Worm (Caenorhabditis elegans) whole organism, L2 larva: Measurements from ENCODE around the gene ZC404.1.

Experiments
- C34F6.9 ChIP-seq: fragments of 150-350 bp; optimal IDR thresholded peaks from 2 replicates; lab custom pipeline; 2014; ENCODE audit warnings: missing biosample characterization, missing genetic modification characterization
- F13H6.1 ChIP-seq: sonication (generic microtip); optimal IDR thresholded peaks from 2 replicates; lab custom pipeline; 2016; ENCODE audit warnings: missing genetic modification characterization, missing compliant biosample characterization
- R02D3.7 ChIP-seq: fragments of 150-350 bp; optimal IDR thresholded peaks from 2 replicates; lab custom pipeline; 2014; ENCODE audit warnings: missing biosample characterization, missing genetic modification characterization
- Y55F3AM.14 ChIP-seq: fragments of 200-800 bp; sonication (Bioruptor generic); optimal IDR thresholded peaks from 2 replicates; lab custom pipeline; 2018; ENCODE audit warnings: mild to moderate bottlenecking, missing genetic modification characterization, missing compliant biosample characterization
- ZK546.5 ChIP-seq: sonication (generic microtip); optimal IDR thresholded peaks from 2 replicates; lab custom pipeline; 2017; ENCODE audit warnings: missing biosample characterization, missing genetic modification characterization
- alr-1 ChIP-seq: fragments of 150-350 bp; optimal IDR thresholded peaks from 2 replicates; lab custom pipeline; 2014; ENCODE audit warnings: missing biosample characterization, missing genetic modification characterization
- aly-2 ChIP-seq: fragments of 150-350 bp; optimal IDR thresholded peaks from 2 replicates; lab custom pipeline; 2014; ENCODE audit warnings: missing biosample characterization, missing genetic modification characterization
- ama-1 ChIP-seq: fragments of 150-350 bp; optimal IDR thresholded peaks from 2 replicates; lab custom pipeline; 2018; ENCODE audit warnings: inconsistent platforms
- blmp-1 ChIP-seq: sonication (generic microtip); optimal IDR thresholded peaks from 2 replicates; lab custom pipeline; 2017; ENCODE audit warnings: missing genetic modification characterization, mild to moderate bottlenecking, missing compliant biosample characterization, antibody characterized with exemption, moderate library complexity; ENCODE audit not compliant: insufficient read depth
- ceh-16 ChIP-seq: fragments of 150-350 bp; optimal IDR thresholded peaks from 2 replicates; lab custom pipeline; 2014; ENCODE audit warnings: missing biosample characterization, missing genetic modification characterization
- ceh-82 ChIP-seq: fragments of 150-350 bp; optimal IDR thresholded peaks from 2 replicates; lab custom pipeline; 2014; ENCODE audit warnings: missing biosample characterization, missing genetic modification characterization
- crh-2 ChIP-seq: sonication (generic microtip); optimal IDR thresholded peaks from 2 replicates; lab custom pipeline; 2017; ENCODE audit warnings: missing biosample characterization, missing genetic modification characterization
- egl-27 ChIP-seq: sonication (generic microtip); optimal IDR thresholded peaks from 3 replicates; lab custom pipeline; 2017; ENCODE audit warnings: missing biosample characterization, missing genetic modification reagents, missing genetic modification characterization
- elt-1 ChIP-seq: fragments of 150-350 bp; optimal IDR thresholded peaks from 2 replicates; lab custom pipeline; 2014; ENCODE audit warnings: missing biosample characterization, missing genetic modification characterization
- elt-3 ChIP-seq: sonication (generic microtip); optimal IDR thresholded peaks from 2 replicates; lab custom pipeline; 2017; ENCODE audit warnings: missing biosample characterization, missing genetic modification characterization
- fos-1 ChIP-seq: fragments of 150-350 bp; optimal IDR thresholded peaks from 2 replicates; lab custom pipeline; 2014; ENCODE audit warnings: missing biosample characterization, missing genetic modification characterization
- lin-11 ChIP-seq: fragments of 150-350 bp; sonication (generic microtip); optimal IDR thresholded peaks from 2 replicates; lab custom pipeline; 2014; ENCODE audit warnings: missing biosample characterization, missing genetic modification characterization, inconsistent platforms, mixed read lengths
- lin-13 ChIP-seq: fragments of 150-350 bp; optimal IDR thresholded peaks from 2 replicates; lab custom pipeline; 2014; ENCODE audit warnings: missing biosample characterization, missing genetic modification reagents, missing genetic modification characterization
- lin-39 ChIP-seq: fragments of 150-350 bp; optimal IDR thresholded peaks from 2 replicates; lab custom pipeline; 2014; ENCODE audit warnings: missing biosample characterization, missing genetic modification reagents, missing genetic modification characterization
- lsy-2 ChIP-seq, 2 experiments: fragments of 150-350 bp in 1 of 2; sonication (generic microtip) in 1 of 2; optimal IDR thresholded peaks; 2 replicates each; lab custom pipeline; 2014 to 2017; ENCODE audit warnings: missing biosample characterization in 2 of 2, missing genetic modification characterization in 2 of 2
- mab-5 ChIP-seq: fragments of 150-350 bp; optimal IDR thresholded peaks from 2 replicates; lab custom pipeline; 2014; ENCODE audit warnings: missing biosample characterization, missing genetic modification characterization
- mbf-1 ChIP-seq: sonication (generic microtip); optimal IDR thresholded peaks from 2 replicates; lab custom pipeline; 2017; ENCODE audit warnings: missing biosample characterization, missing genetic modification characterization
- mdl-1 ChIP-seq, 2 experiments: fragments of 150-350 bp in 1 of 2; sonication (generic microtip) in 1 of 2; optimal IDR thresholded peaks; 2 replicates each; lab custom pipeline; 2017; ENCODE audit warnings: missing biosample characterization in 2 of 2, missing genetic modification characterization in 2 of 2
- nhr-10 ChIP-seq: sonication (generic microtip); optimal IDR thresholded peaks from 2 replicates; lab custom pipeline; 2017; ENCODE audit warnings: missing biosample characterization, missing genetic modification characterization
- nhr-11 ChIP-seq: fragments of 150-350 bp; optimal IDR thresholded peaks from 2 replicates; lab custom pipeline; 2014; ENCODE audit warnings: missing biosample characterization, missing genetic modification characterization
- nhr-12 ChIP-seq: fragments of 150-350 bp; optimal IDR thresholded peaks from 2 replicates; lab custom pipeline; 2014; ENCODE audit warnings: missing biosample characterization, missing genetic modification characterization
- nhr-129 ChIP-seq: fragments of 150-350 bp; optimal IDR thresholded peaks from 2 replicates; lab custom pipeline; 2014; ENCODE audit warnings: missing biosample characterization, missing genetic modification characterization
- nhr-21 ChIP-seq: fragments of 150-350 bp; optimal IDR thresholded peaks from 2 replicates; lab custom pipeline; 2014; ENCODE audit warnings: missing biosample characterization, missing genetic modification characterization
- nhr-23 ChIP-seq: fragments of 150-350 bp; optimal IDR thresholded peaks from 2 replicates; lab custom pipeline; 2014; ENCODE audit warnings: missing biosample characterization, missing genetic modification reagents, missing genetic modification characterization
- nhr-237 ChIP-seq: fragments of 150-350 bp; optimal IDR thresholded peaks from 2 replicates; lab custom pipeline; 2014; ENCODE audit warnings: missing biosample characterization, missing genetic modification characterization
- nhr-25 ChIP-seq: fragments of 150-350 bp; sonication (generic microtip); optimal IDR thresholded peaks from 3 replicates; lab custom pipeline; 2014; ENCODE audit warnings: missing biosample characterization, missing genetic modification characterization
- nhr-6 ChIP-seq: fragments of 150-350 bp; optimal IDR thresholded peaks from 2 replicates; lab custom pipeline; 2014; ENCODE audit warnings: missing biosample characterization, missing genetic modification characterization
- nhr-77 ChIP-seq: fragments of 150-350 bp; optimal IDR thresholded peaks from 2 replicates; lab custom pipeline; 2014; ENCODE audit warnings: missing biosample characterization, missing genetic modification characterization
- sem-4 ChIP-seq: fragments of 150-350 bp; optimal IDR thresholded peaks from 2 replicates; lab custom pipeline; 2014; ENCODE audit warnings: missing biosample characterization, missing genetic modification reagents, missing genetic modification characterization
- skn-1 ChIP-seq: sonication (generic microtip); optimal IDR thresholded peaks from 2 replicates; lab custom pipeline; 2017; ENCODE audit warnings: missing biosample characterization, missing genetic modification characterization
- sma-3 ChIP-seq: sonication (generic microtip); optimal IDR thresholded peaks from 2 replicates; lab custom pipeline; 2016; ENCODE audit warnings: missing genetic modification reagents, missing genetic modification characterization, missing compliant biosample characterization
- sma-9 ChIP-seq, 2 experiments: fragments of 150-350 bp in 1 of 2; sonication (generic microtip) in 1 of 2; optimal IDR thresholded peaks; 2 replicates each; lab custom pipeline; 2014 to 2016; ENCODE audit warnings: missing genetic modification characterization in 2 of 2, mild to moderate bottlenecking in 1 of 2, missing biosample characterization in 1 of 2, missing compliant biosample characterization in 1 of 2, missing genetic modification reagents in 1 of 2, moderate library complexity in 1 of 2
- unc-55 ChIP-seq: fragments of 150-350 bp; sonication (generic microtip); optimal IDR thresholded peaks from 3 replicates; lab custom pipeline; 2014; ENCODE audit warnings: missing biosample characterization, missing genetic modification reagents, missing genetic modification characterization
- unc-62 ChIP-seq: fragments of 150-350 bp; optimal IDR thresholded peaks from 2 replicates; lab custom pipeline; 2014; ENCODE audit warnings: missing biosample characterization, missing genetic modification reagents, missing genetic modification characterization
- zag-1 ChIP-seq: fragments of 150-350 bp; optimal IDR thresholded peaks from 2 replicates; lab custom pipeline; 2014; ENCODE audit warnings: missing biosample characterization, missing genetic modification characterization
- ztf-1 ChIP-seq: fragments of 200-800 bp; sonication (Bioruptor generic); conservative IDR thresholded peaks from 2 replicates; pipeline ENCODE4 v1.3.6; 2022; ENCODE audit warnings: missing genetic modification characterization, missing compliant biosample characterization
- ztf-11 ChIP-seq: sonication (generic microtip); optimal IDR thresholded peaks from 2 replicates; lab custom pipeline; 2017; ENCODE audit warnings: missing biosample characterization, missing genetic modification characterization
- ztf-4 ChIP-seq: fragments of 150-350 bp; optimal IDR thresholded peaks from 2 replicates; lab custom pipeline; 2014; ENCODE audit warnings: missing biosample characterization, missing genetic modification characterization

The ZC404.1 gene

ce11 chrV:6780676-6781075 lies 13.3 kb upstream of the ZC404.1 start:
- TF ChIP-seq alr-1 (tag; lab: Kevin White, UChicago) (no peak), Y55F3AM.14 (GFP tag; lab: Kevin White, UChicago) (no peak), ztf-1 (no peak), elt-3 (tag; lab: Kevin White, UChicago) (no peak)

ce11 chrV:6782260-6782659 lies 11.7 kb upstream of the ZC404.1 start:
- TF ChIP-seq ZK546.5 (tag; lab: Kevin White, UChicago) = no peak
- TF ChIP-seq nhr-6 (tag; lab: Kevin White, UChicago) = no peak
- TF ChIP-seq lsy-2 (tag; optimal IDR thresholded peaks at IDR 0.05; lab: Kevin White, UChicago) = no peak
- TF ChIP-seq, all 48 proteins: peak for 0

- TF ChIP-seq egl-27 (tag; lab: Kevin White, UChicago) = no peak
- TF ChIP-seq ceh-82 (tag; lab: Kevin White, UChicago) = no peak
- TF ChIP-seq nhr-6 (tag; lab: Kevin White, UChicago) = no peak
- no peak for TF ChIP-seq nhr-10 (tag; lab: Kevin White, UChicago)
- TF ChIP-seq ztf-4 (tag; lab: Kevin White, UChicago) = no peak
- TF ChIP-seq unc-62 (GFP tag; lab: Kevin White, UChicago) = no peak
- no peak for TF ChIP-seq lin-13 (GFP tag; lab: Kevin White, UChicago)
- TF ChIP-seq elt-1 (tag; lab: Kevin White, UChicago) = no peak
- no peak for TF ChIP-seq C34F6.9 (tag; lab: Kevin White, UChicago)
- no peak for TF ChIP-seq alr-1 (tag; lab: Kevin White, UChicago)
- no peak for TF ChIP-seq F13H6.1 (tag; lab: Kevin White, UChicago)
Measured at ce11 chrV:6783044-6783625, 10.9 kb upstream of the ZC404.1 start.

DNA sequence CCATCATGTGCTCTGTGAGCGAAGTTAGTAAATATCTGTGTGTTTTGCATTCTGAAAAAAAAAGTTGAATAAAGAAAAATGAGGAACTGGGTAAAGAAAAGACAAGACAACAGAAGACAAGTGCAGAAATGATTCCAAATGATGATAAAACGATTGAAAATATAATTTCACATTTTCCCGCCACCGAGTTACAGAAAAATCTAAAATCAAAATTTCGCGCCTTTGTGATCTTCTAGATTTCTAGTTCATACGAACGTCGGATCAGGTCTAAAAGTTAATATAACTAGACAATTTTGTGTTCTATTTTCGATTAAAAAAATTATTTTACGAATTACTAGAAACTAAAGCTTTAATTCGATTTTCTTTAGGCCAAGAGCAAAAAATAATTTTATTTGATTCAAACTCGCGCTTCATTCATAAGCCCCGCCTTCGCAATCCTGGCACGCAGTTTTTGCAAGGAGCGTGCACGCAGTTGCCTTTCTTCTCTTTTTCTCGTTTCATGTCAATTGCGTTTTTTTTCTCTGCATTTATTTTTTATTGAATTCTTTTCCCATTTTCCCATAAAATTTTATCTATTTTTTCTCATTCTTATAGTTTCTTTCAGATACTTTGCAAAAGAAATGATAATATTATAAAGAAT lies 9.0 kb upstream of the ZC404.1 start, which contains the start of the genes spn-4 and spe-39:
Gene spn-4 (minus strand): TSS at position 51 of the 640 bp plus-strand sequence.
Gene spe-39 (plus strand): TSS at position 599 of the 640 bp plus-strand sequence.
- TF ChIP-seq ZK546.5 (tag; lab: Kevin White, UChicago) (no peak), nhr-23 (tag; lab: Kevin White, UChicago) (no peak), elt-1 (tag; lab: Kevin White, UChicago) (no peak), skn-1 (no peak), nhr-25 (no peak), C34F6.9 (tag; lab: Kevin White, UChicago) (peak; percentile 80), crh-2 (tag; lab: Kevin White, UChicago) (peak; percentile 55), fos-1 (tag; lab: Kevin White, UChicago) (peak; percentile 32), R02D3.7 (peak; percentile 45), nhr-21 (peak; percentile 30), lin-11 (tag; lab: Kevin White, UChicago) (peak; percentile 71), egl-27 (tag; lab: Kevin White, UChicago) (peak; percentile 46), nhr-11 (no peak), zag-1 (peak; percentile 2), alr-1 (tag; lab: Kevin White, UChicago) (no peak), mbf-1 (tag; lab: Kevin White, UChicago) (no peak), mdl-1 (tag; optimal IDR thresholded peaks at IDR 0.05; lab: Kevin White, UChicago) (peak in 1 of 2 experiments; percentile 10), blmp-1 (tag; lab: Kevin White, UChicago) (peak; percentile 24), lsy-2 (tag; optimal IDR thresholded peaks at IDR 0.05; lab: Kevin White, UChicago) (peak; percentile 40 to 84), nhr-6 (tag; lab: Kevin White, UChicago) (no peak), ztf-11 (peak; percentile 25), lin-39 (tag; lab: Kevin White, UChicago) (no peak), ztf-4 (tag; lab: Kevin White, UChicago) (no peak), lin-13 (GFP tag; lab: Kevin White, UChicago) (peak; percentile 64), nhr-129 (tag; lab: Kevin White, UChicago) (peak; percentile 70), ceh-16 (tag; lab: Kevin White, UChicago) (peak; percentile 38), ceh-82 (tag; lab: Kevin White, UChicago) (no peak), nhr-10 (tag; lab: Kevin White, UChicago) (no peak), sma-3 (GFP tag; lab: Kevin White, UChicago) (peak; percentile 71), ama-1 (no peak), Y55F3AM.14 (GFP tag; lab: Kevin White, UChicago) (no peak), F13H6.1 (tag; lab: Kevin White, UChicago) (peak; percentile 74), nhr-12 (tag; lab: Kevin White, UChicago) (no peak), unc-55 (peak; percentile 90), ztf-1 (no peak), sma-9 (GFP tag; optimal IDR thresholded peaks at IDR 0.05; lab: Kevin White, UChicago) (peak; percentile 88), sma-9 (tag; optimal IDR thresholded peaks at IDR 0.05; lab: Kevin White, UChicago) (no peak), mab-5 (tag; lab: Kevin White, UChicago) (peak; percentile 75), nhr-237 (tag; lab: Kevin White, UChicago) (no peak), sem-4 (tag; lab: Kevin White, UChicago) (peak; percentile 62), aly-2 (tag; lab: Kevin White, UChicago) (no peak), nhr-77 (tag; lab: Kevin White, UChicago) (no peak)
